Worm (Caenorhabditis elegans): ENCODE results near the gene C34E10.9.

DNA sequence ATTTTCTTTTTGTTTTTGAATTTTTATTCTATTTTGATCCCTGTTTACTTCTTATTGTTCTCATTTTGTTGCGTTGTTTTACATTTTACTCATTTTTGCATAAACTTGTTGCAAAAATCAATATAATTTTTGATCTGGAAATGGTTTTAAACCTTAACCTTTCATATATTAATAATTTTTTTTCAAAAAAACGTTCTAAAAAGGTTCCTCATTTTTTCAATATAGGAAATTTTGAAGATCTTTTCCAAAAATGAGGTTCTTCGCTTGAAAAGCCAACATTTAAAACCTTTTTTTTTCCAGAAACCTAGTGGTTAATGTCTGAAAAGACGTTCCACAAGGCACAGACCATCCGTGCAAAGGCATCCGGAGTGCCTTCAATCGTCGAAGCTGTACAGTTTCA lies 2.8 kb downstream of the C34E10.9 start, which contains the start of gene gop-3:
- TF ChIP-seq ztf-3 (GFP tag; optimal IDR thresholded peaks at IDR 0.05): no peak
- no peak for TF ChIP-seq nfya-1 (tag; optimal IDR thresholded peaks at IDR 0.05; ENCODE audit: borderline replicate concordance, insufficient read depth)
- TF ChIP-seq athp-1 (tag; optimal IDR thresholded peaks at IDR 0.05): no peak
- no peak for TF ChIP-seq Y79H2A.3 (GFP tag; conservative IDR thresholded peaks at IDR 0.05)
- no peak for TF ChIP-seq let-607 (tag; optimal IDR thresholded peaks at IDR 0.05)
- TF ChIP-seq Y53F4B.3 (GFP tag; IDR thresholded peaks at IDR 0.05): no peak
- TF ChIP-seq Y67H2A.10 (GFP tag; conservative IDR thresholded peaks at IDR 0.05): no peak
- TF ChIP-seq sdz-38 (tag; optimal IDR thresholded peaks at IDR 0.05): no peak
